Fruit fly (Drosophila melanogaster) whole organism, embryonic: ENCODE results near the gene scaf6.
A peak's percentile ranks its signal among the peaks of the same experiment; 100 is the strongest.

ENCODE experiments used
- CG10274 ChIP-seq: fragments of 200-800 bp; sonication (Bioruptor generic); optimal IDR thresholded peaks from 3 replicates; lab custom pipeline; 2017; ENCODE audit warnings: missing biosample characterization, mild to moderate bottlenecking, missing genetic modification characterization
- CG10366 ChIP-seq: fragments of 200-800 bp; sonication (Bioruptor generic); IDR thresholded peaks from 2 replicates; pipeline ENCODE4 v1.3.6; 2022; ENCODE audit warnings: missing biosample characterization, missing genetic modification characterization
- CG1529 ChIP-seq: fragments of 200-800 bp; sonication (Bioruptor generic); optimal IDR thresholded peaks from 3 replicates; lab custom pipeline; 2018; ENCODE audit warnings: missing biosample characterization, missing genetic modification characterization
- CG15479 ChIP-seq: fragments of 200-800 bp; sonication (Bioruptor generic); optimal IDR thresholded peaks from 3 replicates; lab custom pipeline; 2019; ENCODE audit warnings: missing biosample characterization, mild to moderate bottlenecking, missing genetic modification characterization, moderate library complexity
- CG1602 ChIP-seq: fragments of 200-800 bp; sonication (Bioruptor generic); optimal IDR thresholded peaks from 3 replicates; lab custom pipeline; 2016; ENCODE audit warnings: missing biosample characterization, missing genetic modification characterization
- CG16815 ChIP-seq: fragments of 200-800 bp; sonication (Bioruptor generic); optimal IDR thresholded peaks from 3 replicates; lab custom pipeline; 2017; ENCODE audit warnings: missing biosample characterization, mild to moderate bottlenecking, missing genetic modification characterization
- CG16863 ChIP-seq: fragments of 200-800 bp; sonication (Bioruptor generic); optimal IDR thresholded peaks from 3 replicates; lab custom pipeline; 2016; ENCODE audit warnings: missing biosample characterization, missing genetic modification characterization
- CG18476 ChIP-seq: fragments of 200-800 bp; sonication (Bioruptor generic); optimal IDR thresholded peaks from 2 replicates; lab custom pipeline; 2016; ENCODE audit warnings: missing biosample characterization, mild to moderate bottlenecking, missing genetic modification characterization
- CG2116 ChIP-seq: fragments of 200-800 bp; sonication (Bioruptor generic); optimal IDR thresholded peaks from 3 replicates; lab custom pipeline; 2018; ENCODE audit warnings: missing biosample characterization, mild to moderate bottlenecking, missing genetic modification characterization
- CG2889 ChIP-seq: fragments of 200-800 bp; sonication (Bioruptor generic); IDR thresholded peaks from 3 replicates; pipeline ENCODE4 v1.3.6; 2022; ENCODE audit warnings: missing biosample characterization, missing genetic modification characterization
- CG30403 ChIP-seq: fragments of 200-800 bp; sonication (Bioruptor generic); optimal IDR thresholded peaks from 3 replicates; lab custom pipeline; 2016; ENCODE audit warnings: missing biosample characterization, missing genetic modification characterization
- CG4282 ChIP-seq: fragments of 200-800 bp; sonication (Bioruptor generic); optimal IDR thresholded peaks from 2 replicates; lab custom pipeline; 2016; ENCODE audit warnings: missing biosample characterization, missing genetic modification characterization
- CG4707 ChIP-seq: fragments of 200-800 bp; sonication (Bioruptor generic); optimal IDR thresholded peaks from 2 replicates; lab custom pipeline; 2018; ENCODE audit warnings: missing biosample characterization, mild to moderate bottlenecking, missing genetic modification characterization, moderate library complexity
- CG7372 ChIP-seq: fragments of 200-800 bp; sonication (Bioruptor generic); IDR thresholded peaks from 2 replicates; pipeline ENCODE4 v1.3.6; 2022; ENCODE audit warnings: missing biosample characterization, missing genetic modification characterization
- CG9797 ChIP-seq: fragments of 200-800 bp; sonication (Bioruptor generic); optimal IDR thresholded peaks from 3 replicates; lab custom pipeline; 2018; ENCODE audit warnings: missing biosample characterization, mild to moderate bottlenecking, missing genetic modification characterization
- D19B ChIP-seq: fragments of 200-800 bp; sonication (Bioruptor generic); optimal IDR thresholded peaks from 2 replicates; lab custom pipeline; 2017; ENCODE audit warnings: missing biosample characterization, mild to moderate bottlenecking, missing genetic modification characterization
- Doc2 ChIP-seq: fragments of 200-800 bp; sonication (Bioruptor generic); IDR thresholded peaks from 2 replicates; pipeline ENCODE4 v1.3.6; 2022; ENCODE audit warnings: missing biosample characterization, missing genetic modification characterization
- Dp ChIP-seq: fragments of 200-800 bp; sonication (Bioruptor generic); optimal IDR thresholded peaks from 2 replicates; lab custom pipeline; 2018; ENCODE audit warnings: missing biosample characterization, mild to moderate bottlenecking, missing genetic modification characterization, moderate library complexity
- Eip74EF ChIP-seq, 2 experiments: fragments of 200-800 bp in 1 of 2; fragments of >200 bp in 1 of 2; sonication (Bioruptor generic) in 1 of 2; optimal IDR thresholded peaks; 2 replicates each; lab custom pipeline; 2017 to 2019; ENCODE audit warnings: missing biosample characterization in 2 of 2, missing genetic modification characterization in 2 of 2, mild to moderate bottlenecking in 1 of 2, moderate library complexity in 1 of 2
- HHEX ChIP-seq: fragments of 200-800 bp; sonication (Bioruptor generic); optimal IDR thresholded peaks from 3 replicates; lab custom pipeline; 2017; ENCODE audit warnings: missing biosample characterization, mild to moderate bottlenecking, missing genetic modification characterization, missing genetic modification reagents
- Hand ChIP-seq: fragments of 200-800 bp; sonication (Bioruptor generic); optimal IDR thresholded peaks from 2 replicates; lab custom pipeline; 2017; ENCODE audit warnings: mild to moderate bottlenecking, missing biosample characterization, missing genetic modification reagents, missing genetic modification characterization
- Hmr ChIP-seq: fragments of 200-800 bp; sonication (Bioruptor generic); optimal IDR thresholded peaks from 3 replicates; lab custom pipeline; 2017; ENCODE audit warnings: mild to moderate bottlenecking, missing biosample characterization, missing genetic modification reagents, missing genetic modification characterization
- NC2β ChIP-seq: fragments of 200-800 bp; sonication (Bioruptor generic); optimal IDR thresholded peaks from 2 replicates; lab custom pipeline; 2016; ENCODE audit warnings: missing biosample characterization, missing genetic modification characterization
- Six4 ChIP-seq: fragments of 200-800 bp; sonication (Bioruptor generic); optimal IDR thresholded peaks from 2 replicates; lab custom pipeline; 2016; ENCODE audit warnings: missing biosample characterization, missing genetic modification characterization
- Spps ChIP-seq: fragments of 200-800 bp; sonication (Bioruptor generic); optimal IDR thresholded peaks from 2 replicates; lab custom pipeline; 2018; ENCODE audit warnings: missing biosample characterization, mild to moderate bottlenecking, missing genetic modification characterization
- Xrp1 ChIP-seq: fragments of 200-800 bp; sonication (Bioruptor generic); IDR thresholded peaks from 2 replicates; pipeline ENCODE4 v1.3.6; 2022; ENCODE audit warnings: missing biosample characterization, missing genetic modification characterization
- dm ChIP-seq: fragments of 200-800 bp; sonication (Bioruptor generic); optimal IDR thresholded peaks from 3 replicates; lab custom pipeline; 2016; ENCODE audit warnings: missing biosample characterization, missing genetic modification characterization
- dysf ChIP-seq: fragments of 200-800 bp; sonication (Bioruptor generic); IDR thresholded peaks from 3 replicates; pipeline ENCODE4 v1.3.6; 2022; ENCODE audit warnings: missing biosample characterization, missing genetic modification characterization
- ems ChIP-seq: fragments of 200-800 bp; sonication (Bioruptor generic); optimal IDR thresholded peaks from 3 replicates; lab custom pipeline; 2016; ENCODE audit warnings: missing biosample characterization, missing genetic modification characterization
- fd64A ChIP-seq: fragments of 200-800 bp; sonication (Bioruptor generic); optimal IDR thresholded peaks from 3 replicates; lab custom pipeline; 2018; ENCODE audit warnings: missing biosample characterization, mild to moderate bottlenecking, missing genetic modification characterization
- ftz-f1 ChIP-seq: fragments of 200-800 bp; sonication (Bioruptor generic); optimal IDR thresholded peaks from 2 replicates; lab custom pipeline; 2016; ENCODE audit warnings: missing biosample characterization, missing genetic modification characterization
- gcm ChIP-seq: fragments of 200-800 bp; sonication (Bioruptor generic); optimal IDR thresholded peaks from 2 replicates; lab custom pipeline; 2019; ENCODE audit warnings: missing biosample characterization, mild to moderate bottlenecking, missing genetic modification characterization, moderate library complexity
- h ChIP-seq: fragments of >200 bp; optimal IDR thresholded peaks from 2 replicates; lab custom pipeline; 2017
- hth ChIP-seq: fragments of >200 bp; optimal IDR thresholded peaks from 2 replicates; lab custom pipeline; 2017; ENCODE audit warnings: inconsistent platforms
- kay ChIP-seq: fragments of 200-800 bp; sonication (Bioruptor generic); optimal IDR thresholded peaks from 2 replicates; lab custom pipeline; 2016; ENCODE audit warnings: missing biosample characterization, missing genetic modification characterization
- kni ChIP-seq: fragments of 200-800 bp; sonication (Bioruptor generic); optimal IDR thresholded peaks from 3 replicates; lab custom pipeline; 2017; ENCODE audit warnings: mild to moderate bottlenecking, missing biosample characterization, missing genetic modification reagents, missing genetic modification characterization
- lov ChIP-seq, 2 experiments: fragments of 200-800 bp in 1 of 2; fragments of >200 bp in 1 of 2; sonication (Bioruptor generic) in 1 of 2; IDR thresholded peaks in 1 of 2; optimal IDR thresholded peaks in 1 of 2; 2 replicates in 1 of 2; 3 replicates in 1 of 2; pipeline versions ENCODE4 v1.3.6 to Lab custom; 2017 to 2022; ENCODE audit warnings: missing biosample characterization in 1 of 2, missing genetic modification characterization in 1 of 2
- mam ChIP-seq: fragments of 200-800 bp; sonication (Bioruptor generic); optimal IDR thresholded peaks from 3 replicates; lab custom pipeline; 2016; ENCODE audit warnings: missing biosample characterization, missing genetic modification characterization
- mld ChIP-seq: fragments of 200-800 bp; sonication (Bioruptor generic); IDR thresholded peaks from 3 replicates; pipeline ENCODE4 v1.3.6; 2022; ENCODE audit warnings: missing biosample characterization, missing genetic modification characterization; ENCODE audit not compliant: partially characterized antibody
- nom ChIP-seq: fragments of 200-800 bp; sonication (Bioruptor generic); optimal IDR thresholded peaks from 2 replicates; lab custom pipeline; 2017; ENCODE audit warnings: missing biosample characterization, missing genetic modification characterization, mild to moderate bottlenecking, moderate library complexity, missing genetic modification reagents
- peb ChIP-seq: fragments of 200-800 bp; sonication (Bioruptor generic); IDR thresholded peaks from 2 replicates; pipeline ENCODE4 v1.3.6; 2022; ENCODE audit warnings: missing biosample characterization, missing genetic modification characterization
- pnt ChIP-seq: fragments of 200-800 bp; sonication (Bioruptor generic); optimal IDR thresholded peaks from 3 replicates; lab custom pipeline; 2016; ENCODE audit warnings: missing biosample characterization, missing genetic modification characterization
- ranshi ChIP-seq: fragments of 200-800 bp; sonication (Bioruptor generic); IDR thresholded peaks from 2 replicates; pipeline ENCODE4 v1.3.6; 2022; ENCODE audit warnings: missing biosample characterization, missing genetic modification characterization
- repo ChIP-seq: fragments of 200-800 bp; sonication (Bioruptor generic); optimal IDR thresholded peaks from 2 replicates; lab custom pipeline; 2016; ENCODE audit warnings: missing biosample characterization, missing genetic modification characterization
- sd ChIP-seq: fragments of 200-800 bp; sonication (Bioruptor generic); optimal IDR thresholded peaks from 3 replicates; lab custom pipeline; 2018; ENCODE audit warnings: missing biosample characterization, mild to moderate bottlenecking, missing genetic modification characterization, moderate library complexity
- slbo ChIP-seq: fragments of 200-800 bp; sonication (Bioruptor generic); IDR thresholded peaks from 2 replicates; pipeline ENCODE4 v1.3.6; 2022; ENCODE audit warnings: missing biosample characterization, missing genetic modification characterization
- sob ChIP-seq: fragments of 200-800 bp; sonication (Bioruptor generic); IDR thresholded peaks from 2 replicates; pipeline ENCODE4 v1.3.6; 2022; ENCODE audit warnings: missing biosample characterization, missing genetic modification characterization
- yki ChIP-seq: fragments of >200 bp; optimal IDR thresholded peaks from 3 replicates; lab custom pipeline; 2018
- zen2 ChIP-seq: fragments of 200-800 bp; sonication (Bioruptor generic); IDR thresholded peaks from 3 replicates; pipeline ENCODE4 v1.3.6; 2022; ENCODE audit warnings: missing biosample characterization, missing genetic modification characterization; ENCODE audit not compliant: partially characterized antibody

Gene scaf6

DNA sequence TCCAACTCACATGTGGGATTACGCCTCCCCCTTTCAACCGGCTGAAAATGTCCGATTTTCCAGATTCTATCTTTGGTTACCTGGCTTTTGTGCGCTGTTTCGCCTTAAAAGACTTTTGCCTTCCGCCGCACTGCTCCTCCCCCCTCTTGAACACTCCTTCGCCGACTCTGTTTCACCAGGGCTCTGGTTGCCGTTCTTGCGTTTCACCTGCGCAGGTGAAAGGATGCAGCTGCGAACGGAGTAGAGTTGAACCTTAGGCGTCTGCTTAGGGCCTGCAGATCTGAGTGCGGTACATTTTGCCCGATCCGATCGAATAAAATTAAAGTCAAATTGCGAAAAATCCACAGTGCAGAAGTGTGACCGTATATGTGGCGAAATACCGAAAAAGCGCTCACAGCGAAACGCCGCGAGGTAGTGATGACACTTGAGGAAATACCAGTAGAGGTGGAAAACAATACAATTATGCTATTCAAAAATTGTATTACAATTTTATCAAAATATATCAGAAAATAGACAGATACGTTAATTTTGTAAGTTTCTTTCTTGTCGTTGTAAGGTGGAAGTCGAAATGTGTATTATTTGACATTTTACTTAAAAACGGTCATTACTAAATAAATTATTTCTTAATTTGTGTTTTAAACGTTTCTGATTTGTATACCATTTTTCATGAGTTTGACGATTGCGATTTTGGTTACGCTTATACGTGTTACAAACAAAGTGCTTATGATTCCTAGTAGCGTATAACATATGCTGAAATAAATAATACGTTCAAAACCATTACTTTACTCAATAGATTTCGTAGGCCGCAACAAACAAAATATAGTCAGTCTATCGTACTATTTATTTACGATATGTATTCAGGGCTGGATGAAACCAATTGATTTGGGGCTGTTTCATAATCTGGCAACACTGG, 26.5 kb downstream of the scaf6 start, which contains the start of the genes CG6664 and CG7728 (continued):
- no peak for TF ChIP-seq mld (GFP tag; lab: Robert Waterston, UW)
- TF ChIP-seq CG10366, result peak; percentile 52
- no peak for TF ChIP-seq CG10274
- TF ChIP-seq yki, result no peak
- TF ChIP-seq Spps (tag; lab: Kevin White, UChicago), result no peak
- no peak for TF ChIP-seq Xrp1
- TF ChIP-seq pnt (GFP tag; lab: Kevin White, UChicago), result peak; percentile 25
- TF ChIP-seq slbo (GFP tag; lab: Robert Waterston, UW), result peak; percentile 82
- TF ChIP-seq NC2β (GFP tag; lab: Kevin White, UChicago), result no peak
- peak; percentile 64 for TF ChIP-seq CG9797 (GFP tag; lab: Kevin White, UChicago)
- peak; percentile 40 for TF ChIP-seq CG18476 (GFP tag; lab: Kevin White, UChicago)
- TF ChIP-seq ems (GFP tag; lab: Kevin White, UChicago), result no peak
- no peak for TF ChIP-seq sd (tag; lab: Kevin White, UChicago)
- TF ChIP-seq hth, result no peak
- TF ChIP-seq sob (GFP tag; lab: Robert Waterston, UW), result peak; percentile 74
- TF ChIP-seq CG15479 (GFP tag; lab: Kevin White, UChicago), result no peak
- TF ChIP-seq Six4 (GFP tag; lab: Kevin White, UChicago), result peak; percentile 19
- no peak for TF ChIP-seq fd64A (GFP tag; lab: Kevin White, UChicago)
- TF ChIP-seq zen2 (GFP tag; lab: Robert Waterston, UW), result no peak
- peak; percentile 42 for TF ChIP-seq CG2116 (GFP tag; lab: Kevin White, UChicago)
- TF ChIP-seq Eip74EF (GFP tag; optimal IDR thresholded peaks at IDR 0.05; lab: Kevin White, UChicago), result no peak
- TF ChIP-seq Dp, result peak; percentile 47
- TF ChIP-seq kni (GFP tag; lab: Kevin White, UChicago), result peak; percentile 43
- no peak for TF ChIP-seq ftz-f1
- TF ChIP-seq CG30403 (GFP tag; lab: Kevin White, UChicago), result peak; percentile 85
- TF ChIP-seq D19B (GFP tag; lab: Kevin White, UChicago), result no peak
- no peak for TF ChIP-seq nom (GFP tag; lab: Kevin White, UChicago)
- peak; percentile 66 for TF ChIP-seq mam (GFP tag; lab: Kevin White, UChicago)
- no peak; the same call in 1 of the 2 replicates for TF ChIP-seq ranshi (GFP tag; lab: Robert Waterston, UW)
- no peak for TF ChIP-seq gcm
- TF ChIP-seq Hand (GFP tag; lab: Kevin White, UChicago), result no peak
- no peak for TF ChIP-seq Doc2
- TF ChIP-seq peb (GFP tag; lab: Robert Waterston, UW), result no peak
- peak; percentile 16; the same call in 1 of the 3 replicates for TF ChIP-seq dysf
- peak; percentile 19 for TF ChIP-seq HHEX (GFP tag; lab: Kevin White, UChicago)
- peak; percentile 58 for TF ChIP-seq Hmr (GFP tag; lab: Kevin White, UChicago)
- no peak for TF ChIP-seq CG7372
- TF ChIP-seq CG16863 (GFP tag; lab: Kevin White, UChicago), result peak; percentile 20
- peak; percentile 82 for TF ChIP-seq CG4707 (GFP tag; lab: Kevin White, UChicago)
- TF ChIP-seq CG4282 (GFP tag; lab: Kevin White, UChicago), result no peak
- TF ChIP-seq dm (GFP tag; lab: Kevin White, UChicago), result peak; percentile 81
- no peak for TF ChIP-seq kay (GFP tag; lab: Kevin White, UChicago)
- no peak for TF ChIP-seq h (lab: Kevin White, UChicago)
- peak; percentile 53 for TF ChIP-seq CG1602 (GFP tag; lab: Kevin White, UChicago)
- TF ChIP-seq lov (optimal IDR thresholded peaks at IDR 0.05; lab: Kevin White, UChicago), result no peak
- no peak for TF ChIP-seq lov (GFP tag; IDR thresholded peaks at IDR 0.05; lab: Robert Waterston, UW)
- TF ChIP-seq CG2889 (GFP tag; lab: Robert Waterston, UW), result peak; percentile 29; the same call in 1 of the 3 replicates
- TF ChIP-seq CG1529 (GFP tag; lab: Kevin White, UChicago), result peak; percentile 47
- no peak for TF ChIP-seq repo (GFP tag; lab: Kevin White, UChicago)
- TF ChIP-seq CG16815 (GFP tag; lab: Kevin White, UChicago), result peak; percentile 52
